Fruit fly (Drosophila melanogaster) Kc167 (cell line): Measurements from ENCODE around the gene CG12229.

Experiments used
- Myc ChIP-seq: fragments of >200 bp; optimal IDR thresholded peaks from 2 replicates; lab custom pipeline; 2017; ENCODE audit warnings: missing external identifiers
- ttk ChIP-seq: sonication (Bioruptor generic); optimal IDR thresholded peaks from 2 replicates; lab custom pipeline; 2017; ENCODE audit warnings: missing external identifiers

DNA sequence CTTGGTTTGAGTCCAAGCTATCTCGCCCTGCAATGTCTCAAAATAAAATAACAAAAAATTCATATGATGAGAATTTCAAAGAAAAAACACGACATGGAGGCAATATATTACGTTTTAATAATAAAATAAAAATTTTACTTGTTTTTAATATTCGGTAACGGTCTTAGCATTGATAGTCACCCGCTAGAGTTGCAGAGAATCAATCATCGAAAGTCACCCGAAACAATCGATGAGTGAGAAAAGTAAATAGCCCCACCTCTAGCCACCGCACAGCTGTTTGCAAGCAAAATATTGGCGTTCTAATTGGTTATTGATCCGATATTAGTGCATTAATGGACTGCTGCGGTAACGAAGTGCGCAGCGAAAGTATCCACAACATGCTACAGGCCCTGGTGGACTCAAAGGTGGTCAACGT lies 39.8 kb upstream of the CG12229 start, which contains the start of gene CG34250:
- TF ChIP-seq Myc, result no peak
- no peak for TF ChIP-seq ttk
